Worm (Caenorhabditis elegans) whole organism, late embryonic: ENCODE data around the gene set-15.

Source experiments
- Y22D7AL.16 ChIP-seq: sonication (generic microtip); optimal IDR thresholded peaks from 2 replicates; lab custom pipeline; 2016; ENCODE audit warnings: missing genetic modification characterization, missing compliant biosample characterization
- ceh-18 ChIP-seq: sonication (generic microtip); optimal IDR thresholded peaks from 2 replicates; lab custom pipeline; 2016; ENCODE audit warnings: missing genetic modification characterization, missing compliant biosample characterization
- ceh-30 ChIP-seq: fragments of 150-350 bp; optimal IDR thresholded peaks from 2 replicates; lab custom pipeline; 2014; ENCODE audit warnings: missing biosample characterization, missing genetic modification characterization
- fkh-10 ChIP-seq: fragments of 150-350 bp; optimal IDR thresholded peaks from 2 replicates; lab custom pipeline; 2014; ENCODE audit warnings: missing biosample characterization, missing genetic modification reagents, missing genetic modification characterization
- lim-6 ChIP-seq: sonication (generic microtip); optimal IDR thresholded peaks from 2 replicates; lab custom pipeline; 2016; ENCODE audit warnings: missing genetic modification characterization, missing compliant biosample characterization
- pha-4 ChIP-seq: fragments of 150-350 bp; optimal IDR thresholded peaks from 2 replicates; lab custom pipeline; 2018; ENCODE audit warnings: missing biosample characterization, missing genetic modification reagents, missing genetic modification characterization
- unc-86 ChIP-seq: sonication (generic microtip); optimal IDR thresholded peaks from 2 replicates; lab custom pipeline; 2016; ENCODE audit warnings: missing genetic modification characterization, missing compliant biosample characterization

DNA sequence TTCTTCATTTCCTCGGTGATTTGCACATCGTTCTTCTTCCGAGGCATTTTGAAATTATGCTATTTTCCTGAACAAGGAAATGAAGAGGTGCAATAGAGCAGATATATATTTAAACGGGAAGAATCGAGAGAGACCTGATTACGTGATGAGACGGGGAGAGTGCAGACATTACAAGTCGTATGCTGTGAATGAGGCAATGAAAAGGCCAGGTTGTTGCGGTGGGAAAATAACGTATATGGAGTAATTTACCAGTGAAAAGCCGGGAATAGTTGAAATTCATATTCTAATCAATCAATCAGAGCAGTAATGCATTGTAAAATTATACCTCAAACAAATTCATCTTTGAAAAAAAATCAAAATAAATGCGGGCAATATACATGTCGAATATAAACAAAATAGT lies 21.4 kb downstream of the set-15 start, which contains the start of gene Y17G9B.8:
- TF ChIP-seq unc-86 (tag; lab: Kevin White, UChicago) (no peak), ceh-18 (tag; lab: Kevin White, UChicago) (no peak), pha-4 (tag; lab: Kevin White, UChicago) (no peak), fkh-10 (no peak), lim-6 (tag; lab: Kevin White, UChicago) (no peak), ceh-30 (tag; lab: Kevin White, UChicago) (no peak), Y22D7AL.16 (tag; lab: Kevin White, UChicago) (no peak)
